Fruit fly (Drosophila melanogaster): Measurements from ENCODE around the gene Nthl1.
A peak's percentile ranks its signal among the peaks of the same experiment; 100 is the strongest.

Nthl1 gene

DNA sequence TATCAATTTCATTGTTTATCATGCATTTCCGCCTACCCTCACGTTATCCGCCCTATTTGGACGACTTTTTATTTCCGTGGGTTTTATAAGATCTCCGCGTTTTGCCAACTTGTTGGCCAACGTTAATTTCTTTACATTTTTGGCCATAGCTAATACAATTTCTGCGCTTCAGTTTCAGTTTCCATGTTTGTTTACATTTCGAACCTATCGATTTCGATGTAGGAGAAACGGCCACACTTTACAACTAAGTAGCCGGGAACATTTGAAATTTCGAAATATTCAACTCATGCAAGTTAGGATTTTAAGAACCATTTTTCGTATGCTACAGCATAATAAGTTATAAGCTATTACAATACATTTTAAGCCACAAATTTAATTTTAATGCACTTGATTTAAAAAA is at the start of gene Nthl1:
Nthl1 (minus strand) TSS at position 208 of the 400 bp plus-strand sequence.
- TF ChIP-seq cic (GFP tag; optimal IDR thresholded peaks at IDR 0.05) (no peak), Clk (GFP tag; optimal IDR thresholded peaks at IDR 0.05) (no peak), CG7101 (tag; optimal IDR thresholded peaks at IDR 0.05) (no peak), Mnt (GFP tag; optimal IDR thresholded peaks at IDR 0.05) (no peak), CG14711 (tag; optimal IDR thresholded peaks at IDR 0.05) (no peak), tj (GFP tag; optimal IDR thresholded peaks at IDR 0.05) (no peak), CG1620 (GFP tag; optimal IDR thresholded peaks at IDR 0.05) (no peak), CG7045 (GFP tag; optimal IDR thresholded peaks at IDR 0.05) (no peak), ovo (GFP tag; optimal IDR thresholded peaks at IDR 0.05) (no peak), kay (GFP tag; ENCODE audit: borderline replicate concordance) (no peak)

DNA sequence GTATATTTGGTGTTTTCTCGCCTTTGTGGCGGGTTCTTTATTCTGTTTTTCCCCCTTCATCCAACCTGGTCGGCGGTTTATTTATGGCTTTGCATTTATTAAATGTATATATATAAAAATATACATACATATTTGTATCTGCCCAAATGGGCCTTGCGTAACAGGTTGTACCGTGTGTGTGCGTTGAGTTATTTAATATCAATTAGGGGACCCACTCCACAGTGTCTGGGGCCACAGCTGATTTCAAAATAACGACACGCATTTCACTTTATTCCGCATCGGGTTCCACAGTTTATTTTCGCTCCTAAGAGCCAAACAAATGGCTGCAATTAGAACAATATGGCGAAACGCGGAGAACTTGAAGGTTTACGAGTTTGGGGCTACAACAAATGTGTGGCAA is 47.9 kb upstream of the Nthl1 start:
- TF ChIP-seq Clk (GFP tag; optimal IDR thresholded peaks at IDR 0.05), result no peak
- no peak for TF ChIP-seq toe (GFP tag; optimal IDR thresholded peaks at IDR 0.05)
- peak; percentile 19 for TF ChIP-seq tj (GFP tag; optimal IDR thresholded peaks at IDR 0.05)
- no peak for TF ChIP-seq cic (GFP tag; optimal IDR thresholded peaks at IDR 0.05)
- no peak for TF ChIP-seq cnc (optimal IDR thresholded peaks at IDR 0.05)

DNA sequence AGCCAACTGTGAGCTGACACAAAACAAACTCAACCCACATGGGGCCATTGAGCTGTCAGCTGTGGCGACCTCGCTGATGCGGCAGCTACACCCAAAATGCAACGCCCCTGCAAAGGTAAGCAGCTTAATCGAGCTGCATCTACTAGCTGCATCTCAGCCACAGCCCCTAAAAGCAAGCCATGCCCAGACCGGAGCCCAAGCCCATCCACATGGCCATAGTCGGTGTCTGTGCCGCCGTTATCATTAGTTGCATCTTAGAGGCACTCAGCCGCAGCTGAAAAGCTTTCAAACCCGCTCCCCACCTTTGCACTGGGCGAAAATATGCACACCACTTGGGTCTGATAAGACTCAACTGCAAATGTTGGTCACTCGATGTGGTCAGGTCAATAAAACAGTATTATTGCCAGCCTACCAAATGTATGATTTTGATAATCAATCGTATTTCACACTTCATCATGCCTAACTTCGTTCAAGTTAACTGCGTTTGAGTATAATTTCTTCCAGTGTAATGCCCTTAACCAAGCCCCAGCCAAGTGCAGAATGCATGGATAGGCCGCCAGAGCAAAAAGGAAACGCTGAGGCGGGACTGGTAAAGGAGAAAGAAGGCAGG is 46.5 kb upstream of the Nthl1 start:
- TF ChIP-seq CG1620 (GFP tag; optimal IDR thresholded peaks at IDR 0.05), result no peak
- TF ChIP-seq Hr96 (GFP tag; optimal IDR thresholded peaks at IDR 0.05), result no peak
- no peak for TF ChIP-seq pad (GFP tag; optimal IDR thresholded peaks at IDR 0.05)
- no peak for TF ChIP-seq CG14711 (tag; optimal IDR thresholded peaks at IDR 0.05)
- no peak for TF ChIP-seq CG33017 (tag; optimal IDR thresholded peaks at IDR 0.05)
- TF ChIP-seq cnc (optimal IDR thresholded peaks at IDR 0.05), result no peak
- no peak for TF ChIP-seq cic (GFP tag; optimal IDR thresholded peaks at IDR 0.05)
- no peak for TF ChIP-seq CG7101 (tag; optimal IDR thresholded peaks at IDR 0.05)
- no peak for TF ChIP-seq CG11617 (GFP tag; optimal IDR thresholded peaks at IDR 0.05)
- no peak for TF ChIP-seq bab1 (GFP tag; optimal IDR thresholded peaks at IDR 0.05)
- no peak for TF ChIP-seq CG12768 (GFP tag; optimal IDR thresholded peaks at IDR 0.05)
- no peak for TF ChIP-seq Clk (GFP tag; optimal IDR thresholded peaks at IDR 0.05)
- TF ChIP-seq Mnt (GFP tag; optimal IDR thresholded peaks at IDR 0.05), result no peak

DNA sequence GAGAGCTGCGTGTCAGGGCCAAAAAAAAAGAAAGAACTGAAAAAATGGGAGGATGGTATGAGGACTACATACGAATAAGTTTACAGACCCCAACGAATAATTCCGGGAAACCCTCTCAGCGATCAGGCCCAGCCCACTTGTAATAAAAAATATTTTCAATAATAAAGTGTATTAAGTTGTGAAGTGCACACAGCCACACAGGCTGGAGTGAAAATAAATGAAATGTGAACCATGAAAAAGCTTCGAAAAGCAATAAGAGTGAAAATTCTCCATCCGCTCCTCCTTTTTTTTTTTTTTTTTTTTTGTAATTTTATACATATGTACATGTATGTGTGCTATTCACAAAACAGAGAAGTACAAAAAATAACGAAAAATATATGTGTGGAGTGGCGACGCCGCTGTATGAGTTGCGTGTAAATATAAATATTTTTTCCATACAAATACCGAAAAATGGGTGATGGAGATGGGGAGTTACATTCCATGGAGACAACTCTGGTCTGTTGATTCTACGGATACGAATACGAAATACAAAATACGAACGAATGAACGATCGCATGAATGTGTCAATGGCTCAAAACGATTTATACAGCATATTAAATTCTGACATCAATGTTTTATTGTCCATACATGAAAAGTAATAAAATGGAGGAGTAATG is 44.1 kb upstream of the Nthl1 start:
- no peak for TF ChIP-seq CG33017 (tag; optimal IDR thresholded peaks at IDR 0.05)
- no peak for TF ChIP-seq cic (GFP tag; optimal IDR thresholded peaks at IDR 0.05)
- no peak for TF ChIP-seq CG14711 (tag; optimal IDR thresholded peaks at IDR 0.05)
- no peak for TF ChIP-seq CG12768 (GFP tag; optimal IDR thresholded peaks at IDR 0.05)
- no peak for TF ChIP-seq Mnt (GFP tag; optimal IDR thresholded peaks at IDR 0.05)
- TF ChIP-seq toe (GFP tag; optimal IDR thresholded peaks at IDR 0.05), result no peak
- TF ChIP-seq CG7101 (tag; optimal IDR thresholded peaks at IDR 0.05), result no peak
- no peak for TF ChIP-seq Crg-1 (GFP tag; optimal IDR thresholded peaks at IDR 0.05)
- no peak for TF ChIP-seq tj (GFP tag; optimal IDR thresholded peaks at IDR 0.05)
- TF ChIP-seq CG7045 (GFP tag; optimal IDR thresholded peaks at IDR 0.05), result no peak

DNA sequence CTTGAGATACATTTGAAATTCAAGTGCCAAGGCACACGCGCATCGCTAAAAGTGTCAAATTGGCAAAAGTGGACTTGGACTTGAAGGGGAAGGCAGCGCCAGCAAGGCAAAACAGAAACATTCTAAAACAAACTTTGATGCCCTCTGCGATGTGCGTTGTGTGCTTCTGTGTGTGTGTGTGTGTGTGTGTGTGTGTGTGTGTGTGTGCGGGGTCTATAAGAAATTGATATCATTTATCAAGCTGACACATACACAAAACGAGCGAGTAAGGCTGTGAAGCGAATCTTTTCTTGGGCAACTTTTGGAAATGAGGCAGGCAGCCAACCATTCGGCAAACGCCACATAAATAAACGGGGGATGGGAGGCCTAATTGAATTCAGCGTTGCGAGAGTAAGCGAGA is 43.1 kb upstream of the Nthl1 start:
- TF ChIP-seq CG7045 (GFP tag; optimal IDR thresholded peaks at IDR 0.05) (no peak), CG14711 (tag; optimal IDR thresholded peaks at IDR 0.05) (no peak), kay (GFP tag; ENCODE audit: borderline replicate concordance) (no peak), cic (GFP tag; optimal IDR thresholded peaks at IDR 0.05) (no peak), CG7101 (tag; optimal IDR thresholded peaks at IDR 0.05) (no peak), CG1620 (GFP tag; optimal IDR thresholded peaks at IDR 0.05) (no peak), tj (GFP tag; optimal IDR thresholded peaks at IDR 0.05) (peak; percentile 50)

DNA sequence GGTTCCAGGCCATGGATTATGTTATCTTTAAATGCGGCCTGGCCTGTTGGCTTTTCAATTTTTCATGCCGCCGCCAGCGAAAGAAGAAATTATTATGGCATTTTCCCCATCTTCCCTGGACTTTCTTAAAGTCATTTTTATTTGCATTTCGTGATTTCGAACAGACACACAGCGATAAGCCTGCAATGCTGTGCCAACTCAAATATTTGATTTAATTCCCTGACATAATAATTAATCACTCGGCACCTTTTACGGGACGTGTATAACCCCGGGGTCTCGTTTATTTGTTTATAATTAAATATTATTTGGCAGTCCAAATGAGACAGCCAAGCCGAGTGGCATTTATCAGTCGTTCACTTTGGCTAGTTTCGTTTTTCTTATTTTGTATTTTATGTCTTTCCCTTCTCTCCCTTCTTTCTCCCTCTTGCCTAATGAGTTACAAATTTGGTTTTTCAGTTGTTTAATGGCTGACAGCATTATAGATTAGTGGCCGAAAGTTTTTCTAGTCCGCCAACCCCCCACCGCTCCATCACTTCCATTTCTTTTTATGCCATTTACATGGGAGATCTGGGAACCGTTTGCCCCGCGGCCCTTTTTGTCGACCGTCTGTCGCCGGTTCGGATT is 42.1 kb upstream of the Nthl1 start:
- TF ChIP-seq bab1 (GFP tag; optimal IDR thresholded peaks at IDR 0.05) (no peak), Mnt (GFP tag; optimal IDR thresholded peaks at IDR 0.05) (no peak), CG33017 (tag; optimal IDR thresholded peaks at IDR 0.05) (no peak), Clk (GFP tag; optimal IDR thresholded peaks at IDR 0.05) (no peak), pad (GFP tag; optimal IDR thresholded peaks at IDR 0.05) (no peak), CG5204 (GFP tag; optimal IDR thresholded peaks at IDR 0.05) (no peak), ovo (GFP tag; optimal IDR thresholded peaks at IDR 0.05) (no peak), kay (GFP tag; ENCODE audit: borderline replicate concordance) (no peak), cnc (optimal IDR thresholded peaks at IDR 0.05) (no peak), CG1620 (GFP tag; optimal IDR thresholded peaks at IDR 0.05) (no peak), CG11617 (GFP tag; optimal IDR thresholded peaks at IDR 0.05) (no peak), toe (GFP tag; optimal IDR thresholded peaks at IDR 0.05) (no peak), CG7101 (tag; optimal IDR thresholded peaks at IDR 0.05) (no peak), Crg-1 (GFP tag; optimal IDR thresholded peaks at IDR 0.05) (no peak), CG7045 (GFP tag; optimal IDR thresholded peaks at IDR 0.05) (no peak)

DNA sequence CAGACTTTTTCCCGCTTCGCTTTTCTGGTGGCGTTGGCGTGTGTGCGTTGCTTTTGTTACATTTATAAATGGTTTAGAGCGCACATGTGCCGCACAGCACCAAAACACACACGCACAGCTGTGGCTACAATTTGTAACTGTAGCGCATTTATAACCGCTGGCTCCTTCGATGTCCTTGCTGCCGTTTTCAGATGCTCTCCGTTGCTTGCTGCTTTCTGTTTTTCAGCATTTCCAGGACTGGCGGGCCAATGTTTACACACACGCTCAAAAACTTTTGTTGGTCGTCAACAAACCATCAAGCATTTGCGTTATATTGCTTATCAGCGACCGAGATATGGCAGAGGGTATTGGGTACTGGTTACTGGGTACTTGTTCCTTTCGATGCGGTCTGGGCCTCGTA is 41.1 kb upstream of the Nthl1 start:
- TF ChIP-seq kay (GFP tag; ENCODE audit: borderline replicate concordance), result no peak
- TF ChIP-seq Crg-1 (GFP tag; optimal IDR thresholded peaks at IDR 0.05), result no peak
- TF ChIP-seq Mnt (GFP tag; optimal IDR thresholded peaks at IDR 0.05), result no peak
- no peak for TF ChIP-seq CG1620 (GFP tag; optimal IDR thresholded peaks at IDR 0.05)
- no peak for TF ChIP-seq Clk (GFP tag; optimal IDR thresholded peaks at IDR 0.05)
- TF ChIP-seq CG12768 (GFP tag; optimal IDR thresholded peaks at IDR 0.05), result no peak
